Fruit fly (Drosophila melanogaster): Measurements from ENCODE around the gene GluProRS.

- TF ChIP-seq CG8478 (optimal IDR thresholded peaks at IDR 0.05) (no peak), CTCF (optimal IDR thresholded peaks at IDR 0.05) (peak in 1 of 2 experiments; percentile 16)
These were observed 38.0 kb upstream of the GluProRS start, which contains the start of gene LSm3 for dm6 chr3R:23996224-23996623.
